Worm (Caenorhabditis elegans) whole organism, L2 larva: ENCODE results near the gene F28H7.7.

Experiments
- mdl-1 ChIP-seq, 2 experiments: fragments of 150-350 bp in 1 of 2; sonication (generic microtip) in 1 of 2; optimal IDR thresholded peaks; 2 replicates each; lab custom pipeline; 2017; ENCODE audit warnings: missing biosample characterization in 2 of 2, missing genetic modification characterization in 2 of 2
- nhr-12 ChIP-seq: fragments of 150-350 bp; optimal IDR thresholded peaks from 2 replicates; lab custom pipeline; 2014; ENCODE audit warnings: missing biosample characterization, missing genetic modification characterization
- nhr-25 ChIP-seq: fragments of 150-350 bp; sonication (generic microtip); optimal IDR thresholded peaks from 3 replicates; lab custom pipeline; 2014; ENCODE audit warnings: missing biosample characterization, missing genetic modification characterization
- sma-9 ChIP-seq, 2 experiments: fragments of 150-350 bp in 1 of 2; sonication (generic microtip) in 1 of 2; optimal IDR thresholded peaks; 2 replicates each; lab custom pipeline; 2014 to 2016; ENCODE audit warnings: missing genetic modification characterization in 2 of 2, mild to moderate bottlenecking in 1 of 2, missing biosample characterization in 1 of 2, missing compliant biosample characterization in 1 of 2, missing genetic modification reagents in 1 of 2, moderate library complexity in 1 of 2

ce11 chrV:10711004-10711403 lies 42.9 kb downstream of the F28H7.7 start:
- no peak for TF ChIP-seq mdl-1 (tag; optimal IDR thresholded peaks at IDR 0.05; lab: Kevin White, UChicago)
- TF ChIP-seq sma-9 (GFP tag; optimal IDR thresholded peaks at IDR 0.05; lab: Kevin White, UChicago): no peak
- no peak for TF ChIP-seq sma-9 (tag; optimal IDR thresholded peaks at IDR 0.05; lab: Kevin White, UChicago)
- TF ChIP-seq nhr-12 (tag; lab: Kevin White, UChicago): no peak
- TF ChIP-seq nhr-25 (tag; lab: Kevin White, UChicago): no peak
